Worm (Caenorhabditis elegans) whole organism, L1 larva: Measurements from ENCODE around the gene set-19.

ENCODE experiments used
- alr-1 ChIP-seq: fragments of 200-800 bp; sonication (Bioruptor generic); optimal IDR thresholded peaks from 2 replicates; lab custom pipeline; 2018; ENCODE audit warnings: borderline replicate concordance, mild to moderate bottlenecking, missing genetic modification characterization, missing compliant biosample characterization
- ama-1 ChIP-seq: fragments of 150-350 bp; optimal IDR thresholded peaks from 2 replicates; lab custom pipeline; 2014
- fkh-10 ChIP-seq: sonication (generic microtip); optimal IDR thresholded peaks from 2 replicates; lab custom pipeline; 2017; ENCODE audit warnings: missing biosample characterization, missing genetic modification reagents, missing genetic modification characterization
- nhr-237 ChIP-seq: fragments of 150-350 bp; optimal IDR thresholded peaks from 2 replicates; lab custom pipeline; 2014; ENCODE audit warnings: missing biosample characterization, missing genetic modification characterization
- pqm-1 ChIP-seq: sonication (generic microtip); optimal IDR thresholded peaks from 3 replicates; lab custom pipeline; 2017; ENCODE audit warnings: missing biosample characterization, missing genetic modification characterization
- sox-4 ChIP-seq: sonication (generic microtip); optimal IDR thresholded peaks from 2 replicates; lab custom pipeline; 2016; ENCODE audit warnings: missing genetic modification characterization, missing compliant biosample characterization
- sup-37 ChIP-seq: fragments of 200-800 bp; sonication (Bioruptor generic); optimal IDR thresholded peaks from 2 replicates; lab custom pipeline; 2018; ENCODE audit warnings: mild to moderate bottlenecking, missing genetic modification characterization, missing compliant biosample characterization
- tbx-2 ChIP-seq: sonication (generic microtip); optimal IDR thresholded peaks from 2 replicates; lab custom pipeline; 2016; ENCODE audit warnings: missing genetic modification characterization, missing compliant biosample characterization
- unc-62 ChIP-seq: fragments of 150-350 bp; optimal IDR thresholded peaks from 2 replicates; lab custom pipeline; 2014; ENCODE audit warnings: missing biosample characterization, missing genetic modification reagents, missing genetic modification characterization

- TF ChIP-seq sup-37 (GFP tag; lab: Kevin White, UChicago) (no peak), pqm-1 (tag; lab: Kevin White, UChicago) (no peak), nhr-237 (tag; lab: Kevin White, UChicago) (no peak), alr-1 (tag; lab: Kevin White, UChicago) (no peak), sox-4 (tag; lab: Kevin White, UChicago) (no peak), tbx-2 (tag; lab: Kevin White, UChicago) (no peak), ama-1 (lab: Kevin White, UChicago) (no peak), unc-62 (GFP tag; lab: Kevin White, UChicago) (no peak), fkh-10 (GFP tag; lab: Kevin White, UChicago) (no peak)
Observed at ce11 chrX:5653813-5654212, 26.2 kb downstream of the set-19 start, which contains the start of gene T22B7.7.
